Worm (Caenorhabditis elegans) whole organism, late embryonic: ENCODE results near the gene K11E4.1.

Experiments
- C08G9.2 ChIP-seq: sonication (generic microtip); optimal IDR thresholded peaks from 2 replicates; lab custom pipeline; 2016; ENCODE audit warnings: mild to moderate bottlenecking, missing genetic modification characterization, moderate library complexity, missing compliant biosample characterization
- C38D4.7 ChIP-seq: fragments of 200-800 bp; sonication (Bioruptor generic); optimal IDR thresholded peaks from 2 replicates; lab custom pipeline; 2018; ENCODE audit warnings: mild to moderate bottlenecking, missing genetic modification characterization, moderate library complexity, missing compliant biosample characterization
- F13H6.1 ChIP-seq: sonication (generic microtip); optimal IDR thresholded peaks from 2 replicates; lab custom pipeline; 2016; ENCODE audit warnings: missing genetic modification characterization, missing compliant biosample characterization
- K02D7.2 ChIP-seq: sonication (generic microtip); optimal IDR thresholded peaks from 2 replicates; lab custom pipeline; 2017; ENCODE audit warnings: mild to moderate bottlenecking, missing genetic modification characterization, missing compliant biosample characterization
- T23F11.4 ChIP-seq: fragments of 200-800 bp; sonication (Bioruptor generic); optimal IDR thresholded peaks from 2 replicates; lab custom pipeline; 2018; ENCODE audit warnings: mild to moderate bottlenecking, missing genetic modification characterization, missing compliant biosample characterization
- ahr-1 ChIP-seq: sonication (generic microtip); optimal IDR thresholded peaks from 2 replicates; lab custom pipeline; 2016; ENCODE audit warnings: missing genetic modification characterization, missing compliant biosample characterization
- ama-1 ChIP-seq: fragments of 150-350 bp; optimal IDR thresholded peaks from 2 replicates; lab custom pipeline; 2014
- ceh-18 ChIP-seq: sonication (generic microtip); optimal IDR thresholded peaks from 2 replicates; lab custom pipeline; 2016; ENCODE audit warnings: missing genetic modification characterization, missing compliant biosample characterization
- ceh-19 ChIP-seq: fragments of 200-800 bp; sonication (Bioruptor generic); optimal IDR thresholded peaks from 2 replicates; lab custom pipeline; 2018; ENCODE audit warnings: mild to moderate bottlenecking, missing genetic modification characterization, missing compliant biosample characterization
- ceh-2 ChIP-seq: sonication (generic microtip); optimal IDR thresholded peaks from 2 replicates; lab custom pipeline; 2016; ENCODE audit warnings: missing genotype, missing genetic modification characterization, missing compliant biosample characterization
- ceh-22 ChIP-seq: sonication (generic microtip); optimal IDR thresholded peaks from 2 replicates; lab custom pipeline; 2017; ENCODE audit warnings: missing biosample characterization, missing genetic modification characterization
- ceh-24 ChIP-seq: sonication (generic microtip); optimal IDR thresholded peaks from 2 replicates; lab custom pipeline; 2016; ENCODE audit warnings: mild to moderate bottlenecking, missing genetic modification characterization, missing compliant biosample characterization
- ceh-30 ChIP-seq: fragments of 150-350 bp; optimal IDR thresholded peaks from 2 replicates; lab custom pipeline; 2014; ENCODE audit warnings: missing biosample characterization, missing genetic modification characterization
- ceh-48 ChIP-seq: sonication (generic microtip); optimal IDR thresholded peaks from 2 replicates; lab custom pipeline; 2016; ENCODE audit warnings: missing genetic modification characterization, inconsistent platforms, missing compliant biosample characterization
- ceh-6 ChIP-seq: fragments of 200-800 bp; sonication (Bioruptor generic); optimal IDR thresholded peaks from 2 replicates; lab custom pipeline; 2018; ENCODE audit warnings: mild to moderate bottlenecking, missing genetic modification characterization, missing compliant biosample characterization
- ceh-9 ChIP-seq: sonication (generic microtip); optimal IDR thresholded peaks from 2 replicates; lab custom pipeline; 2016; ENCODE audit warnings: mild to moderate bottlenecking, missing genetic modification characterization, inconsistent platforms, missing compliant biosample characterization
- che-1 ChIP-seq: sonication (generic microtip); optimal IDR thresholded peaks from 2 replicates; lab custom pipeline; 2016; ENCODE audit warnings: mild to moderate bottlenecking, missing genetic modification characterization, missing compliant biosample characterization
- dve-1 ChIP-seq: sonication (generic microtip); optimal IDR thresholded peaks from 2 replicates; lab custom pipeline; 2017; ENCODE audit warnings: antibody characterized with exemption, mild to moderate bottlenecking, missing genetic modification characterization, missing compliant biosample characterization
- elt-2 ChIP-seq: sonication (generic microtip); optimal IDR thresholded peaks from 2 replicates; lab custom pipeline; 2016; ENCODE audit warnings: missing genetic modification reagents, missing genetic modification characterization, missing compliant biosample characterization
- elt-4 ChIP-seq: sonication (generic microtip); optimal IDR thresholded peaks from 2 replicates; lab custom pipeline; 2016; ENCODE audit warnings: missing genetic modification characterization, missing compliant biosample characterization
- ets-4 ChIP-seq: sonication (generic microtip); optimal IDR thresholded peaks from 2 replicates; lab custom pipeline; 2016; ENCODE audit warnings: missing genetic modification characterization, missing compliant biosample characterization
- eyg-1 ChIP-seq: sonication (generic microtip); optimal IDR thresholded peaks from 2 replicates; lab custom pipeline; 2016; ENCODE audit warnings: missing genotype, missing genetic modification characterization, missing compliant biosample characterization
- fax-1 ChIP-seq: sonication (generic microtip); optimal IDR thresholded peaks from 2 replicates; lab custom pipeline; 2016; ENCODE audit warnings: missing genotype, missing genetic modification characterization, missing compliant biosample characterization
- fkh-10 ChIP-seq: fragments of 150-350 bp; optimal IDR thresholded peaks from 2 replicates; lab custom pipeline; 2014; ENCODE audit warnings: missing biosample characterization, missing genetic modification reagents, missing genetic modification characterization
- hlh-13 ChIP-seq: fragments of 200-800 bp; sonication (Bioruptor generic); optimal IDR thresholded peaks from 2 replicates; lab custom pipeline; 2018; ENCODE audit warnings: mild to moderate bottlenecking, missing genetic modification characterization, missing compliant biosample characterization
- hlh-15 ChIP-seq: sonication (generic microtip); optimal IDR thresholded peaks from 2 replicates; lab custom pipeline; 2016; ENCODE audit warnings: missing genetic modification characterization, missing compliant biosample characterization
- lim-6 ChIP-seq: sonication (generic microtip); optimal IDR thresholded peaks from 2 replicates; lab custom pipeline; 2016; ENCODE audit warnings: missing genetic modification characterization, missing compliant biosample characterization
- lin-11 ChIP-seq: fragments of 200-800 bp; sonication (Bioruptor generic); optimal IDR thresholded peaks from 2 replicates; lab custom pipeline; 2018; ENCODE audit warnings: mild to moderate bottlenecking, missing genetic modification characterization, missing compliant biosample characterization
- madf-2 ChIP-seq: sonication (generic microtip); optimal IDR thresholded peaks from 2 replicates; lab custom pipeline; 2017; ENCODE audit warnings: missing genetic modification characterization, missing compliant biosample characterization
- mec-3 ChIP-seq: sonication (generic microtip); optimal IDR thresholded peaks from 2 replicates; lab custom pipeline; 2016; ENCODE audit warnings: borderline replicate concordance, missing genetic modification characterization, missing compliant biosample characterization
- nhr-11 ChIP-seq: fragments of 150-350 bp; optimal IDR thresholded peaks from 2 replicates; lab custom pipeline; 2014; ENCODE audit warnings: missing biosample characterization, missing genetic modification characterization
- npax-4 ChIP-seq: sonication (generic microtip); optimal IDR thresholded peaks from 2 replicates; lab custom pipeline; 2016; ENCODE audit warnings: missing genetic modification characterization, missing compliant biosample characterization
- pag-3 ChIP-seq: sonication (generic microtip); optimal IDR thresholded peaks from 2 replicates; lab custom pipeline; 2016; ENCODE audit warnings: missing compliant biosample characterization, missing genetic modification characterization, borderline replicate concordance
- pax-1 ChIP-seq: fragments of 150-350 bp; optimal IDR thresholded peaks from 2 replicates; lab custom pipeline; 2014; ENCODE audit warnings: missing biosample characterization, missing genetic modification characterization
- pha-2 ChIP-seq: sonication (generic microtip); optimal IDR thresholded peaks from 2 replicates; lab custom pipeline; 2017; ENCODE audit warnings: mild to moderate bottlenecking, missing genetic modification characterization, missing compliant biosample characterization
- pqm-1 ChIP-seq: sonication (generic microtip); optimal IDR thresholded peaks from 2 replicates; lab custom pipeline; 2016; ENCODE audit warnings: missing genetic modification characterization, missing compliant biosample characterization
- pros-1 ChIP-seq: fragments of 150-350 bp; optimal IDR thresholded peaks from 2 replicates; lab custom pipeline; 2014; ENCODE audit warnings: missing biosample characterization, missing genetic modification reagents, missing genetic modification characterization
- ref-2 ChIP-seq: sonication (generic microtip); optimal IDR thresholded peaks from 2 replicates; lab custom pipeline; 2016; ENCODE audit warnings: missing genetic modification characterization, missing compliant biosample characterization
- rnt-1 ChIP-seq: sonication (generic microtip); optimal IDR thresholded peaks from 2 replicates; lab custom pipeline; 2016; ENCODE audit warnings: missing genetic modification characterization, missing compliant biosample characterization
- sdc-2 ChIP-seq: sonication (generic microtip); optimal IDR thresholded peaks from 2 replicates; lab custom pipeline; 2016; ENCODE audit warnings: missing genotype, missing genetic modification characterization, missing compliant biosample characterization
- sox-2 ChIP-seq: fragments of 200-800 bp; sonication (Bioruptor generic); IDR thresholded peaks from 2 replicates; pipeline ENCODE4 v1.3.6; 2022; ENCODE audit warnings: missing genetic modification reagents, missing genetic modification characterization, missing compliant biosample characterization
- sox-4 ChIP-seq: sonication (generic microtip); optimal IDR thresholded peaks from 2 replicates; lab custom pipeline; 2017; ENCODE audit warnings: mild to moderate bottlenecking, missing genetic modification characterization, inconsistent platforms, missing compliant biosample characterization
- syd-9 ChIP-seq: sonication (generic microtip); optimal IDR thresholded peaks from 2 replicates; lab custom pipeline; 2016; ENCODE audit warnings: mild to moderate bottlenecking, missing genetic modification characterization, moderate library complexity, missing compliant biosample characterization
- tbx-2 ChIP-seq: sonication (generic microtip); optimal IDR thresholded peaks from 2 replicates; lab custom pipeline; 2016; ENCODE audit warnings: missing genetic modification characterization, missing compliant biosample characterization
- tbx-7 ChIP-seq: sonication (generic microtip); optimal IDR thresholded peaks from 2 replicates; lab custom pipeline; 2016; ENCODE audit warnings: missing genotype, missing genetic modification characterization, missing compliant biosample characterization
- ttx-3 ChIP-seq: sonication (generic microtip); optimal IDR thresholded peaks from 2 replicates; lab custom pipeline; 2016; ENCODE audit warnings: missing genetic modification reagents, missing genetic modification characterization, missing compliant biosample characterization
- unc-3 ChIP-seq, 2 experiments: fragments of 200-800 bp in 1 of 2; sonication (Bioruptor generic) in 1 of 2; sonication (generic microtip) in 1 of 2; conservative IDR thresholded peaks in 1 of 2; optimal IDR thresholded peaks in 1 of 2; 2 replicates each; pipeline versions ENCODE4 v1.3.6 to Lab custom; 2016 to 2022; ENCODE audit warnings: missing compliant biosample characterization in 2 of 2, missing genetic modification characterization in 2 of 2, missing genetic modification reagents in 1 of 2
- unc-42 ChIP-seq: sonication (generic microtip); optimal IDR thresholded peaks from 2 replicates; lab custom pipeline; 2016; ENCODE audit warnings: missing genotype, missing genetic modification characterization, missing compliant biosample characterization
- unc-86 ChIP-seq: sonication (generic microtip); optimal IDR thresholded peaks from 2 replicates; lab custom pipeline; 2016; ENCODE audit warnings: missing genetic modification characterization, missing compliant biosample characterization
- zip-5 ChIP-seq: sonication (generic microtip); optimal IDR thresholded peaks from 2 replicates; lab custom pipeline; 2016; ENCODE audit warnings: missing genetic modification characterization, missing compliant biosample characterization

The K11E4.1 gene

DNA sequence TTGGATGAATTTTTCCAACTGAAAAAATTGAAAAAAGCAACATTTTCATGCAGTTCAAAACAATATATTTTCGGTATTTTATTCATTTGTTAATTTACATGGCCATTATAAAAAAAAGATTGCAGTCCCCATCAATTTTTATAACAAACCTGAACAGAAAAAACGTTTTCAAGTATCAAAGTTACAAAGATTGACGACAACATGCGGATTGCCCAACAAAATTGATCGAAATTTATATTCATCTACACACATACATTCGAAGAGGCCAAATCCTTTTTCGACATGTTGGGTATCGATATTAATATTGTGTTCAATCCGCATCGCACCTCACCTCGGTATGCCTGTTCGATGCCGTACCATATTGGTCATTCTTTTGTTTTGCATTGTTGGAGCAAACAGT is at the start of gene K11E4.1:
K11E4.1 (plus strand) TSS at position 301 of the 400 bp plus-strand sequence.
- TF ChIP-seq tbx-7 (tag; lab: Kevin White, UChicago) (no peak), lim-6 (tag; lab: Kevin White, UChicago) (no peak), eyg-1 (tag; lab: Kevin White, UChicago) (no peak), madf-2 (tag; lab: Kevin White, UChicago) (no peak), pag-3 (no peak), zip-5 (tag; lab: Kevin White, UChicago) (no peak), rnt-1 (tag; lab: Kevin White, UChicago) (no peak), C08G9.2 (no peak)
- TF ChIP-seq, all 69 proteins: peak for 0

DNA sequence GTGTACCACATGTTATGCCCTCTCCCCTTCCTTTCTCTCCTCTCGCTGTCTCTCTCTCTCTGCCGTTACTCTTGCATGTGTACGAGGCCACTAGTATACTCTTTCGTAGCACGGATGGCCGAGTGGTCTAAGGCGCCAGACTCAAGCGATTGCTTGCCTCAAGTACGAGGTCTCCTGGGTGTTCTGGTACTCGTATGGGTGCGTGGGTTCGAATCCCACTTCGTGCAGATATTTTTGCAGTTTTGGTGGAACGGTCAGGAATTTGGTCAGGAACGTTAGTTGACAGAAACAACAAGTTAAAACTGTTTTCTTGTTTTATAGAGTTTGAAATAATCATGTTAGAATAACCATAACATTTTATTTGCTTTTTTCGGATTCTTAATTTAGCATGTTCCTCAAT is 48.5 kb upstream of the K11E4.1 start:
- TF ChIP-seq che-1 (tag; lab: Kevin White, UChicago) = peak; percentile 97
- peak; percentile 80 for TF ChIP-seq pros-1 (tag; lab: Kevin White, UChicago)
- TF ChIP-seq mec-3 (tag; lab: Kevin White, UChicago) = peak; percentile 94
- TF ChIP-seq ceh-19 (GFP tag; lab: Kevin White, UChicago) = peak; percentile 98
- TF ChIP-seq ceh-18 (tag; lab: Kevin White, UChicago) = peak; percentile 97
- peak; percentile 95 for TF ChIP-seq dve-1 (tag; lab: Kevin White, UChicago)
- peak; percentile 99 for TF ChIP-seq ceh-6 (GFP tag; lab: Kevin White, UChicago)
- TF ChIP-seq F13H6.1 (tag; lab: Kevin White, UChicago) = peak; percentile 97
- peak; percentile 96 for TF ChIP-seq sdc-2 (tag; lab: Kevin White, UChicago)
- peak; percentile 98 for TF ChIP-seq ref-2 (tag; lab: Kevin White, UChicago)
- peak; percentile 98 for TF ChIP-seq unc-86 (tag; lab: Kevin White, UChicago)
- peak; percentile 97 for TF ChIP-seq C08G9.2
- peak; percentile 98 for TF ChIP-seq hlh-13 (GFP tag; lab: Kevin White, UChicago)
- peak; percentile 82 for TF ChIP-seq ceh-22
- TF ChIP-seq tbx-2 (tag; lab: Kevin White, UChicago) = peak; percentile 98
- TF ChIP-seq ahr-1 (tag; lab: Kevin White, UChicago) = peak; percentile 97
- peak; percentile 98 for TF ChIP-seq ttx-3 (tag; lab: Kevin White, UChicago)
- no peak for TF ChIP-seq ama-1 (lab: Kevin White, UChicago)
- TF ChIP-seq zip-5 (tag; lab: Kevin White, UChicago) = peak; percentile 91
- peak; percentile 97 for TF ChIP-seq ceh-9
- TF ChIP-seq elt-4 = peak; percentile 92
- peak; percentile 97 for TF ChIP-seq fax-1 (tag; lab: Kevin White, UChicago)
- peak; percentile 97 for TF ChIP-seq ceh-24
- peak; percentile 90 for TF ChIP-seq unc-42
- peak; percentile 99 for TF ChIP-seq elt-2 (tag; lab: Kevin White, UChicago)
- TF ChIP-seq T23F11.4 = peak; percentile 98
- TF ChIP-seq hlh-15 (tag; lab: Kevin White, UChicago) = peak; percentile 97
- TF ChIP-seq rnt-1 (tag; lab: Kevin White, UChicago) = peak; percentile 98
- TF ChIP-seq sox-4 (tag; lab: Kevin White, UChicago) = peak; percentile 99
- TF ChIP-seq C38D4.7 (GFP tag; lab: Kevin White, UChicago) = peak; percentile 97
- TF ChIP-seq ceh-30 (tag; lab: Kevin White, UChicago) = peak; percentile 99
- TF ChIP-seq lin-11 = peak; percentile 95
- peak; percentile 96 for TF ChIP-seq pha-2 (tag; lab: Kevin White, UChicago)
- TF ChIP-seq pqm-1 (tag; lab: Kevin White, UChicago) = peak; percentile 95
- TF ChIP-seq pax-1 (tag; lab: Kevin White, UChicago) = no peak
- TF ChIP-seq ets-4 (tag; lab: Kevin White, UChicago) = peak; percentile 93
- TF ChIP-seq tbx-7 (tag; lab: Kevin White, UChicago) = peak; percentile 81
- peak; percentile 93 for TF ChIP-seq fkh-10 (GFP tag; lab: Kevin White, UChicago)
- TF ChIP-seq npax-4 (tag; lab: Kevin White, UChicago) = peak; percentile 97
- TF ChIP-seq nhr-11 = no peak
- TF ChIP-seq sox-2 (GFP tag; lab: Robert Waterston, UW) = peak; percentile 97
- peak; percentile 99 for TF ChIP-seq unc-3 (GFP tag; conservative IDR thresholded peaks at IDR 0.05; lab: Robert Waterston, UW)
- peak; percentile 97 for TF ChIP-seq unc-3 (tag; optimal IDR thresholded peaks at IDR 0.05; lab: Kevin White, UChicago)
- peak; percentile 95 for TF ChIP-seq ceh-48 (tag; lab: Kevin White, UChicago)
- TF ChIP-seq ceh-2 = peak; percentile 98
- TF ChIP-seq K02D7.2 (tag; lab: Kevin White, UChicago) = peak; percentile 99
- TF ChIP-seq syd-9 (tag; lab: Kevin White, UChicago) = peak; percentile 99
